Fruit fly (Drosophila melanogaster): Measurements from ENCODE around the gene GILT2.

GILT2 gene

dm6 chr3R:23726740-23727139, 48.0 kb downstream of the GILT2 start (continued):
- TF ChIP-seq CG17568 (GFP tag; optimal IDR thresholded peaks at IDR 0.05) (peak; percentile 25), cas (GFP tag; IDR thresholded peaks at IDR 0.05) (peak; percentile 77), B-H2 (GFP tag; optimal IDR thresholded peaks at IDR 0.05) (peak; percentile 57), CG1603 (tag; optimal IDR thresholded peaks at IDR 0.05) (peak; percentile 51), CG2202 (tag; optimal IDR thresholded peaks at IDR 0.05) (no peak), CG6254 (GFP tag; optimal IDR thresholded peaks at IDR 0.05) (no peak), Ravus (GFP tag; IDR thresholded peaks at IDR 0.05) (peak; percentile 55), grn (GFP tag; optimal IDR thresholded peaks at IDR 0.05) (no peak), HLHmδ (GFP tag; optimal IDR thresholded peaks at IDR 0.05) (no peak), tll (GFP tag; optimal IDR thresholded peaks at IDR 0.05) (no peak), Sin3A (optimal IDR thresholded peaks at IDR 0.05) (no peak), HLH54F (GFP tag; optimal IDR thresholded peaks at IDR 0.05) (peak; percentile 73), CG3163 (GFP tag; optimal IDR thresholded peaks at IDR 0.05) (peak; percentile 40), Mes4 (GFP tag; optimal IDR thresholded peaks at IDR 0.05) (peak; percentile 16), CG2875 (GFP tag; optimal IDR thresholded peaks at IDR 0.05) (no peak), abd-A (tag; optimal IDR thresholded peaks at IDR 0.05) (peak; percentile 5), slou (GFP tag; optimal IDR thresholded peaks at IDR 0.05) (peak; percentile 71), Nf-YB (GFP tag; optimal IDR thresholded peaks at IDR 0.05) (peak; percentile 64), lov (optimal IDR thresholded peaks at IDR 0.05) (no peak), lov (GFP tag; IDR thresholded peaks at IDR 0.05) (no peak), seq (GFP tag; IDR thresholded peaks at IDR 0.05) (peak; percentile 80), Scr (GFP tag; IDR thresholded peaks at IDR 0.05; ENCODE audit: partially characterized antibody) (no peak), Myb (GFP tag; optimal IDR thresholded peaks at IDR 0.05) (peak; percentile 42), pho (GFP tag; optimal IDR thresholded peaks at IDR 0.05) (peak; percentile 78), CG2712 (tag; optimal IDR thresholded peaks at IDR 0.05) (peak; percentile 77), Sox102F (GFP tag; optimal IDR thresholded peaks at IDR 0.05) (peak; percentile 81), CG32772 (GFP tag; IDR thresholded peaks at IDR 0.05) (peak; percentile 68; the same call in 1 of the 2 replicates), emc (GFP tag; optimal IDR thresholded peaks at IDR 0.05) (no peak), Camta (GFP tag; optimal IDR thresholded peaks at IDR 0.05) (peak; percentile 57), CG15514 (GFP tag; optimal IDR thresholded peaks at IDR 0.05) (peak; percentile 81), CG1529 (GFP tag; optimal IDR thresholded peaks at IDR 0.05) (no peak), HLH3B (GFP tag; IDR thresholded peaks at IDR 0.05) (peak; percentile 79), CG12071 (GFP tag; optimal IDR thresholded peaks at IDR 0.05) (peak; percentile 60), CG4854 (GFP tag; optimal IDR thresholded peaks at IDR 0.05) (peak; percentile 68), CG8478 (optimal IDR thresholded peaks at IDR 0.05) (no peak), onecut (GFP tag; IDR thresholded peaks at IDR 0.05) (no peak), otp (GFP tag; IDR thresholded peaks at IDR 0.05) (peak; percentile 79; the same call in 2 of the 3 replicates), CG9876 (GFP tag; optimal IDR thresholded peaks at IDR 0.05) (peak; percentile 1), CG8765 (GFP tag; IDR thresholded peaks at IDR 0.05) (no peak; the same call in 1 of the 2 replicates), CG6765 (GFP tag; optimal IDR thresholded peaks at IDR 0.05) (peak; percentile 79), CG8944 (GFP tag; optimal IDR thresholded peaks at IDR 0.05) (peak; percentile 16), inv (GFP tag; IDR thresholded peaks at IDR 0.05; ENCODE audit: partially characterized antibody) (no peak), fd3F (GFP tag; optimal IDR thresholded peaks at IDR 0.05) (peak; percentile 77), CG34224 (GFP tag; IDR thresholded peaks at IDR 0.05; ENCODE audit: partially characterized antibody) (no peak), CG8359 (GFP tag; optimal IDR thresholded peaks at IDR 0.05; ENCODE audit: borderline replicate concordance) (peak; percentile 2), tgo (GFP tag; IDR thresholded peaks at IDR 0.05) (peak; percentile 82), CG3847 (GFP tag; IDR thresholded peaks at IDR 0.05) (peak; percentile 76), Eip74EF (GFP tag; optimal IDR thresholded peaks at IDR 0.05) (peak in 1 of 2 experiments; percentile 50), CG6813 (GFP tag; optimal IDR thresholded peaks at IDR 0.05) (peak; percentile 65), TFAM (GFP tag; optimal IDR thresholded peaks at IDR 0.05) (no peak), lmd (GFP tag; IDR thresholded peaks at IDR 0.05) (peak; percentile 79)
